Worm (Caenorhabditis elegans): ENCODE data around the gene C03B1.14.

The C03B1.14 gene

ce11 chrX:6337951-6338350 lies 22.6 kb downstream of the C03B1.14 start, which contains the start of gene C03B1.13:
C03B1.13 (minus strand) TSS chrX:6338051.
- TF ChIP-seq pqm-1 (tag; optimal IDR thresholded peaks at IDR 0.05) (no peak), nhr-19 (GFP tag; conservative IDR thresholded peaks at IDR 0.05) (no peak), nhr-76 (tag; optimal IDR thresholded peaks at IDR 0.05) (no peak), swsn-7 (tag; optimal IDR thresholded peaks at IDR 0.05) (no peak), nhr-84 (tag; optimal IDR thresholded peaks at IDR 0.05) (no peak), zip-4 (GFP tag; optimal IDR thresholded peaks at IDR 0.05) (no peak), C04F5.9 (tag; optimal IDR thresholded peaks at IDR 0.05) (no peak), jun-1 (tag; optimal IDR thresholded peaks at IDR 0.05) (no peak), egl-27 (tag; optimal IDR thresholded peaks at IDR 0.05) (no peak), snpc-4 (tag; optimal IDR thresholded peaks at IDR 0.05) (no peak), ama-1 (optimal IDR thresholded peaks at IDR 0.05) (no peak), aly-2 (tag; optimal IDR thresholded peaks at IDR 0.05) (no peak), pax-3 (tag; optimal IDR thresholded peaks at IDR 0.05) (no peak), sptf-1 (tag; optimal IDR thresholded peaks at IDR 0.05) (no peak), ceh-90 (tag; optimal IDR thresholded peaks at IDR 0.05) (no peak), lin-39 (tag; optimal IDR thresholded peaks at IDR 0.05) (no peak)

ce11 chrX:6337338-6337737 lies 23.2 kb downstream of the C03B1.14 start:
- TF ChIP-seq ceh-82 (tag; optimal IDR thresholded peaks at IDR 0.05) (no peak), ceh-88 (GFP tag; IDR thresholded peaks at IDR 0.05) (no peak), efl-1 (optimal IDR thresholded peaks at IDR 0.05) (no peak), efl-1 (GFP tag; optimal IDR thresholded peaks at IDR 0.05 in 1 of 2) (no peak), swsn-7 (tag; optimal IDR thresholded peaks at IDR 0.05) (no peak), pag-3 (tag; optimal IDR thresholded peaks at IDR 0.05; ENCODE audit: borderline replicate concordance, insufficient read depth) (no peak), lin-13 (GFP tag; optimal IDR thresholded peaks at IDR 0.05) (no peak), lin-39 (tag; optimal IDR thresholded peaks at IDR 0.05) (no peak), fkh-4 (tag; optimal IDR thresholded peaks at IDR 0.05; ENCODE audit: borderline replicate concordance) (no peak), ztf-4 (tag; optimal IDR thresholded peaks at IDR 0.05) (no peak), nhr-77 (tag; optimal IDR thresholded peaks at IDR 0.05) (no peak), unc-130 (tag; optimal IDR thresholded peaks at IDR 0.05) (no peak), lsy-2 (tag; optimal IDR thresholded peaks at IDR 0.05) (no peak), nhr-90 (tag; optimal IDR thresholded peaks at IDR 0.05; ENCODE audit: poor library complexity) (no peak)

- no peak for TF ChIP-seq snu-23 (GFP tag; optimal IDR thresholded peaks at IDR 0.05)
- TF ChIP-seq ces-1 (GFP tag; optimal IDR thresholded peaks at IDR 0.05) = no peak
- TF ChIP-seq isw-1 (GFP tag; IDR thresholded peaks at IDR 0.05) = no peak
- no peak for TF ChIP-seq grh-1 (GFP tag; IDR thresholded peaks at IDR 0.05)
- no peak for TF ChIP-seq unc-62 (GFP tag; optimal IDR thresholded peaks at IDR 0.05)
- TF ChIP-seq hlh-17 (GFP tag; optimal IDR thresholded peaks at IDR 0.05; ENCODE audit: borderline replicate concordance) = no peak
- TF ChIP-seq zip-4 (GFP tag; optimal IDR thresholded peaks at IDR 0.05) = no peak
- no peak for TF ChIP-seq unc-98 (GFP tag; IDR thresholded peaks at IDR 0.05)
These were observed 26.0 kb downstream of the C03B1.14 start for ce11 chrX:6334602-6335001.

ce11 chrX:6333998-6334397 lies 26.6 kb downstream of the C03B1.14 start, which contains the start of gene col-171:
col-171 (plus strand) TSS chrX:6334298.
- TF ChIP-seq efl-1 (optimal IDR thresholded peaks at IDR 0.05) = no peak
- peak in 1 of 2 experiments; percentile 22 for TF ChIP-seq efl-1 (GFP tag; optimal IDR thresholded peaks at IDR 0.05 in 1 of 2)
- no peak for TF ChIP-seq ceh-90 (tag; optimal IDR thresholded peaks at IDR 0.05)

ce11 chrX:6331409-6331808 lies 29.1 kb downstream of the C03B1.14 start, which contains the start of gene col-170:
col-170 (plus strand) TSS chrX:6331709.
- TF ChIP-seq lin-39 (tag; optimal IDR thresholded peaks at IDR 0.05) = no peak
- TF ChIP-seq nhr-237 (tag; optimal IDR thresholded peaks at IDR 0.05) = no peak
- TF ChIP-seq fos-1 (tag; optimal IDR thresholded peaks at IDR 0.05) = no peak
- no peak for TF ChIP-seq lin-13 (GFP tag; optimal IDR thresholded peaks at IDR 0.05)
- TF ChIP-seq nhr-19 (GFP tag; conservative IDR thresholded peaks at IDR 0.05) = no peak
- TF ChIP-seq ces-1 (GFP tag; optimal IDR thresholded peaks at IDR 0.05) = no peak
- no peak for TF ChIP-seq mef-2 (tag; optimal IDR thresholded peaks at IDR 0.05)
- no peak for TF ChIP-seq dsc-1 (tag; optimal IDR thresholded peaks at IDR 0.05)
- no peak for TF ChIP-seq sptf-1 (tag; optimal IDR thresholded peaks at IDR 0.05)
- TF ChIP-seq pqm-1 (tag; optimal IDR thresholded peaks at IDR 0.05) = no peak
- TF ChIP-seq nhr-76 (tag; optimal IDR thresholded peaks at IDR 0.05) = no peak
- no peak for TF ChIP-seq unc-98 (GFP tag; IDR thresholded peaks at IDR 0.05)
- TF ChIP-seq nhr-85 (tag) = no peak
- TF ChIP-seq hlh-17 (GFP tag; optimal IDR thresholded peaks at IDR 0.05; ENCODE audit: borderline replicate concordance) = no peak

Data from whole organism, L1 larva.